Fruit fly (Drosophila melanogaster) whole organism: ENCODE measurements around the gene CG1544.

Experiments used
- CG8478 ChIP-seq: fragments of >200 bp; optimal IDR thresholded peaks from 2 replicates; lab custom pipeline; 2018; ENCODE audit warnings: inconsistent platforms
- pan ChIP-seq: fragments of >200 bp; optimal IDR thresholded peaks from 2 replicates; lab custom pipeline; 2017
- psq ChIP-seq: fragments of >200 bp; optimal IDR thresholded peaks from 2 replicates; lab custom pipeline; 2017

dm6 chr3R:31223971-31224860 lies 27.5 kb downstream of the CG1544 start:
- TF ChIP-seq pan (lab: Kevin White, UChicago): no peak
- no peak for TF ChIP-seq psq
- TF ChIP-seq CG8478: no peak
